Fruit fly (Drosophila melanogaster) S2 (cell line): ENCODE measurements around the gene Sf3b3.

ENCODE experiments used
- CG8478 ChIP-seq: fragments of >200 bp; optimal IDR thresholded peaks from 2 replicates; lab custom pipeline; 2018
- CTCF ChIP-seq, 2 experiments: fragments of >200 bp; optimal IDR thresholded peaks; 2 replicates each; lab custom pipeline; 2018

Gene Sf3b3

DNA sequence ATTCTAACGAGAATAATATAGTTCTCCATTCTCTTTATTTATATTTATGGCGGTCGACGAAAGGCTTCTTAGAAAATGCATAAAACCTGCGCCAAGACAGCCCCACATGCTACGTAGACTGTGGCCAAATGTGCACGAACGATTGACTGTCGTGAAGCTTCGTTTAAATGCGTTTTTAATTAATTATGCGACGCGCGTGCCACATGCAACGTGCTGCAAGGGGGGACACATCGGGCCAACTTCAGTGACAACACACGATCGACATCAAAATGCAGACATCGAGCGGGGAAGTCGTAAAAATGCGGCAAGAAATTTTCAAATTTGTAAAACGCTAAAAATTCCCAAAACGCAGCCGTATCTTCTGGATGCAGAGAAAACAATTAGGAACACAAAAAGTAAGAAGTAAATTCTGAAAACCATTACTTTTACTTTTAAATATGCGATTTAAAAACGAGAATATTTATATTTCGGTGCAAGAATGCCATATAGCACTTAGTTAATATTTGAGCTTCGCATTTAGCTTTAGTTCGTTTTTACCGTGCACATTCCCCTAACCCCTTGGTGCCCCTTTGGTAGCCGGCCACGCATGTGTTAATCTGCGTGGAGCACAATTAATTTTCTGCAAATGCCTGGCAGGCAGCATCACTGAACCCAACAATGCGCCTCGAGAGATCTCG, 33.2 kb downstream of the Sf3b3 start:
- TF ChIP-seq CTCF (optimal IDR thresholded peaks at IDR 0.05; lab: Kevin White, UChicago), result no peak
- TF ChIP-seq CG8478 (lab: Kevin White, UChicago), result no peak

DNA sequence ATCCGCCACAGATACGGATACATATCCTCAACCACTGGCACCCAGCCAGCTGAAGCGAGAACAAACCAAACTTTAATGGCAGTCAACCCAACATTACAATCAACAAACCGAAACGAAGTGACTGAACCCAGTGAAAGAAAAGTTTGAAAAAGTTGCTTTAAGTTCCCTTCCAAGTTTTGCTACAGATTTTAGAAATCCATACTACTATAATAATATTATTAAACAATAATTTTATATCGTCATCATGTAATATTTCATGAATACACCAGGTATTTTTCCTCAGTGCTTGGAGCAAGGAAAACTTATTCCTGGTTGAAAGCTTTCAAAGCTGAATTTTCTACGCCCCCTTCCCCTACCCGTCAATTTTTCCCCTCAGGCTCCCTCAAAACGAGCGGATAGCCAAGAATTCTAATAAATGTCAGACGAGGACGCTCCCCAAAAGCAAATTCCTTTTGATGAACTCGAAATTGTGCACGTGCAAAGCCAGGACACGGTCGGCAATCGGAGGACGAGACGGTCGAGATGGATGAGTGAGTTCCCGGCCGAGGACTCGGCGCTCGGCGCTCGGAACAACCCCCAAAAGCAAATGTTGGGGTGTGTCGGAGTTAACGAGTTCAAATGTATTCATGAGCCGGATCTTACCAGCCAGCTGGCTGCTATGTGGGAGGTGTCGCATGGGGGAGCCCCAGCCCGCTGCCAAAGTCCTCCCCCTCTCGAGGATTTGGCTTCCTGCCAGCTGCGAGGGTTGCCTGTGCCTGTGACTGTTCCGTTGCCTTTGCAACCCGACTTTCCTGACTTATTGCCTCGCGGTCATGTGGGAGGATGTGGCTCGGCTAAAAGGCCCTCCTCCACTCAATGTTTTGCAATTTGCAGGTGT, 36.0 kb downstream of the Sf3b3 start:
- TF ChIP-seq CTCF (optimal IDR thresholded peaks at IDR 0.05; lab: Kevin White, UChicago) (no peak), CG8478 (lab: Kevin White, UChicago) (no peak)

DNA sequence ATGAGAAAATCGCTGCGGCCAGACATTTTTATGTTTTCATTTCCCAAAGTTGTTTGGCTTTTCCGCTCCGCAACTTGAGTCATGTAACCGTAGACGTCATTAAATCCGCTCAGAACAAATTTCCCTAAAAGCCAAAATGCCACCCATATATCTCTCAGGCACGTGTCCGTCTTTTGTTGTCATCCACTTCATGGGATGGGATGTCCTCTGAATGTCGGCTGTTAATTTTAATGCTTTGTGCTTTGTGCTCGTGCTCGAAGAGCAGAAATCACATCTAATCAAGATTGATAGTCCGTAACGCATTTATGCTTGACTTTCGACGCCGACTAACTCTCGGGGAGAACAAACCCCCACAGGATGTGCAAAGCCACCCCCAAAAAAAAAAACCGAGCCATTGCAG, 38.2 kb downstream of the Sf3b3 start:
- TF ChIP-seq CTCF (optimal IDR thresholded peaks at IDR 0.05; lab: Kevin White, UChicago) (no peak), CG8478 (lab: Kevin White, UChicago) (no peak)

DNA sequence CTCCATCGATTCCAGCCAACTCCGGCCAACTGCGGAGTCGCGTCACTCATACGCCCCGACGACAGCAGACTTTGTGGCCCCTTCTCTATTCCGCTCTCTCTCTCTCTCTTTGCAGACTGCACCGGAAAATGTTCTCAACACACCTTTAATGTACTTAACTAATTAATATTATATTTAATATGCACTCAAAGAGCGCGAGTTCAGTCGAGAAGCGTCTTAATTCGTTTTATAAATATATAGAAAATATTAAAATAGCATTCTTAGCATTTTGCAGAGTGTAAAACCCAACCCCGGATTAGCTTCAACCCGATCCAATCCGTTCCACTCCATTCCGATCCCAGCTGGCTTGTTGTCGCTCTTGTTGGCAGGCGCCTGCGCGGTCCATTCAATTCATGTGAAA, 38.7 kb downstream of the Sf3b3 start:
- TF ChIP-seq CG8478 (lab: Kevin White, UChicago) (no peak), CTCF (optimal IDR thresholded peaks at IDR 0.05; lab: Kevin White, UChicago) (no peak)

DNA sequence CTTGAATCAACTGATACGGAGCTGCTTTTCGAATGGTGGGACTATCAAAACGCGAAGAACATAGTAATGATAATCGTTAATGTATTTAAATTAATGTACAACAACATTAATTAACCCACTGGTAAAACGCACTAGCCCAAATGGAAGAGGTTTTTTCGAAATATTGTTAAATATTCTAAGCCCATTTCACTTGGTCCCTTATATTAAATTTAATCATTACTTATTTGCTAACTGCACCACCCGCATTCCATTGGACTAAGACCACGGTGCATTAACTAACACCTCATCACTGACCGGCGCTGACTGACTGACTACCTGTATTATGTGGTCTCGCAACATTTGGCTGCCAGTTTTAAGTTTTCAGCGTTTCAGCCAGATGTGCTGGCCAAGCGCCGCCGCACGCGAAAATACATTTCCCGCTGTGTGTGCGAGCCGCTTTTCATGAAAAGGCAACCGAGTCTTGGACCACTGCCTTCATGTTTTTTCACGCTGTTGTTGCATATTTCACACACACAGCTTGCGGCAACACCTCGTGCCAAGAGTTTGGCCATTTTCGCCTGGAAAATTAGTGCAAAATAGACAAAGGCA, 39.4 kb downstream of the Sf3b3 start:
- no peak for TF ChIP-seq CTCF (optimal IDR thresholded peaks at IDR 0.05; lab: Kevin White, UChicago)
- no peak for TF ChIP-seq CG8478 (lab: Kevin White, UChicago)

DNA sequence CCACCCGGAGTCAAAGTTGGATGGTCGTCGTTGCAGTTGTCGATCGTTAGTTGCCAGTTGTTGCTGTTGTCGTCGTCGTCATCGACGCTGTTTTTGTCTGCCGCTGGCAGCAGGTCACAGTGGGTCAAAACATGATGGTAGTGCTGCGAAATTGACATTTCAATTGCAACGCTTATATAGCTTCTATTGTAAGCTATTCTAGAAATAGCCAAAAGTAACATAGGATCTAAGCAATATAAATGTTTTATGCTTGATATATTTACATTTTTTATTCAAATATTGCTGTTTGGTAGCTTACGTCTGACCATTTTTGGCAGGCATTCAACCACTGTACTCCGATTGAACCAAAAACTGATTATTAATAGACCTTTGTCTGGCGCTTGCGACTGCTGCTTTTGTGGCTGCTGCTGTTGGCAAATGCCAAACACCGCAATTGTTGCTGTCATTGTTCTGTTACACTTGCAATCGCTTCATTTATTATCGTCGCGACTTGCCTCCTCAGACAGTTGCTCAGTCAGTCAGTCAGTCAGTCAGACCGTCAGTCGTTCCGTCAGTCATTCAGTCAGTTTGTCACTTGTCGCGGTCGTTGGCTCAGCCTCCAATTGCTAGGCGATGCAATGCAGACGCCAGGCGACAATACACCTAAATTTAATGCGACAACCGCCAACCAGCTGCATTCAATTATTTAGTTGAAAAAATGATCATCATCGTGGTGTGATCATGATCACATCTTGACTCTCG, 41.8 kb downstream of the Sf3b3 start:
- no peak for TF ChIP-seq CG8478 (lab: Kevin White, UChicago)
- no peak for TF ChIP-seq CTCF (optimal IDR thresholded peaks at IDR 0.05; lab: Kevin White, UChicago)

DNA sequence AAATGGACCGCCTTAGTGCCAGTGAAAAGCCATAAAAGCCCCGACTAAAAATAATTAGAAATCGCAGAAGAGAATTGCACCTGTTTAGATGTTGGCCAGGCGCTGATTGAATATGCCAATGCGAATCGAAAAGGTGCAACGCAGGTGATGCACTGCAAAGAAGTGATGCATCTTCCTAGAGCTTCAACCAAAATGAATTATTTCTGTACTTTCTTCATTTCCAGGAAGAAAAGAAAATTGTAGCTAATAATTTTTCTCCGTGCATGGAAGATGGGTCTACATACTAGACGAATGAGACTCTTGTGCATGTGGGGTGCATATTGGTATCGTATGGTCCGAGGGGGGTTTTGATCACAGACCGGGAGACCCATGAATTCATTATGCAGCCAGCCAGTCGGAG, 44.2 kb downstream of the Sf3b3 start:
- TF ChIP-seq CG8478 (lab: Kevin White, UChicago) (no peak), CTCF (optimal IDR thresholded peaks at IDR 0.05; lab: Kevin White, UChicago) (no peak)

DNA sequence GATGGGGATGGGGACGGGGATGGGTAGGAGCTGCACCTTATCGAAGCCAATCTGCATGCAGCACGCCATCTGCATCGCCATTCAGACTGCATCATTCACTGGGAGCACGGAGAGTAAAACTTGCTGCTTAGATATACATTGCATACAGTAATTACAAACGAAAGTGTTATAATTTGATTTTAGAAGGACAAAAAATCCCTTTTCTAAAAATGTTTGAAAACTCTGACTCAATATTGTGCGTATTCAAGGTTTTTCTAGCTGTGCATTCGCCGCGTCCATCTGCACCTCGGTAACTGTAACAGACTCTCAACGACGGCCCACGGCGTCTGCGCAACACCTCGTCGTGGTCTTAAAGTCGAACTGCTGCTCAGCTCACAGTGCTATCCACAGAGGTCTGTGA, 45.5 kb downstream of the Sf3b3 start:
- no peak for TF ChIP-seq CTCF (optimal IDR thresholded peaks at IDR 0.05; lab: Kevin White, UChicago)
- TF ChIP-seq CG8478 (lab: Kevin White, UChicago), result no peak

DNA sequence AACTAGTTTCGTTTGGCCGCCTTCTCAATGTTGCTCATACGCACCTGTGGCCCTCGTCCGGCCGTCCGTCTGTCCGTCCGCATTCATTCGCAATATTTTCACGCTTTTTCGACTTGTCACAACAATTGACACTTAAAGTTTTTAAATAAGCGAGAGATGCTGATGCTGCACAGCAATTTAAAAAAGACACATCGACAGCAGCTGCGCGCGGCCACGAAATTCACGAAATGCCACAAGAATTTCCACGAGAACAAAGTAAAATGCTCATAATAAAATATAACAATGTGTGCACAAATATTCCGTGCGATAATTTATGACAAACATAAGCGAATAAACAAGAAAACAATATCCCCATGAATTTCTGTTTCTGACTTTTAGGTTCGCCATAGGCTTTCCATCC, 46.4 kb downstream of the Sf3b3 start:
- TF ChIP-seq CTCF (optimal IDR thresholded peaks at IDR 0.05; lab: Kevin White, UChicago), result no peak

DNA sequence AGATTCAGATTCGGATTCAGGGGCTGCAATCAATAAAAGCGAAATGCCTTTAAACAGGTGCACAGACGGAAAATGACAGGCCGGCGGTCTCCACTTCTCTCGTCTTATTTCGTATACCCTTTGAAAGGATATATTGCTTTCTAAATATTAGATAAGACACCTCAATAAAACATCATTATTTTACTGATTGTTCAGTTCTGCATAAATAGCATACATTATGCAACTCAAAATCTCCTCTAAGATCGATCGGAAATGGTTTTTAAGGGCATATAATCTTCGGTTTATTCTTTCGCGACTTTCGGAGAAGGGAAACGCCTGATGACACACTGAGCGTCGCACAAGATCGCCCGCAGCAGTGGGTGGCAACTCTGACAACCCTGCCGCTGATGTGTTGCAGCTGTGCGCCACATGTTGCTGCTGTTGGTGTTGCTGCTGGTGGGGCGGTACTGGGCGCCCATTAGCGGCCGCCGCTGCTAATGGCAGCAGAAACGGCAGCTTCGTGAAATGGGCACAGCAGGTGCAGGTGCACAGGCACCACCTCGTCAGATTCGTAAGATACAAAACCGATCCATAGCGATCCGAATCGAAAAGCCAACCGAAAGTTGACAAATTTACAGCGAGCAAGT, 47.3 kb downstream of the Sf3b3 start:
- TF ChIP-seq CTCF (optimal IDR thresholded peaks at IDR 0.05; lab: Kevin White, UChicago) (no peak), CG8478 (lab: Kevin White, UChicago) (no peak)

DNA sequence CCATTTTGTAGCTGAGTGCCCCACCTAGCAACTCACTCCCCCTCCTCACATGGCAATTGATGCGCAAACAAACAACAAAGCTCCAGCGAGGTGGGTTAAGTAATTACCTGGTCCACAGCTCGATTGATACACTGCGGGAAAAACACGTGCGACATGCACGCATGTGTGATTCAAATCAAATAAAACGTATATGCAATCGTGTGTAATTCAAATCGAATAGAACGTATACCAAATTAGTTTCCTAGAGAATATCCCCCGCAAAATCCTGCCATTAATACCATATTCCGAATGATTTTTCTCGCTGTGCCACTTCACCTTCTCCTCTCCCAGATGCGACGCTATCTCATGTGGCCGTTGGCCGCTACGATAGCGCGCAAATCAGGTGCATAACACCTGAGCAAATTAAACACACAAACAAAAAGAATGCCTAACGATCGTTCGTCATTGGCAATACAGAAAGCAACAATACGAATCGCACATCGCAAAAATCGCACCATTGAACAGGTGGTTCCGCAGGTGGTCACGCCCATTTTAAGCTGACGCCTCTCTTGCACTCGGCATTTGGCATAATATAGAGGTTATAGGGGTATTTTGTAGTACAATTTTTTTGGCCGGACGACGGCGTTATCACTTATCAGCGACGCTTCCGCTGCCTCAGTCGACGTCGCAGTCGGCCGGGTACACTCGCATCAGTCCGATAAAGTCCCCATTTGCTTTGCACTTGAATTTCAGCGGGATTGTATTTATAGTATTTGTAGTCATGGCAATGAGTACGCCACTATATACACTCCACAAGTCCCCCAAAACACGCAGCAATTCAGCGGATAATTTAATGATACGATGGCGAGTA, 48.8 kb downstream of the Sf3b3 start:
- TF ChIP-seq CTCF (optimal IDR thresholded peaks at IDR 0.05; lab: Kevin White, UChicago), result no peak
- no peak for TF ChIP-seq CG8478 (lab: Kevin White, UChicago)

DNA sequence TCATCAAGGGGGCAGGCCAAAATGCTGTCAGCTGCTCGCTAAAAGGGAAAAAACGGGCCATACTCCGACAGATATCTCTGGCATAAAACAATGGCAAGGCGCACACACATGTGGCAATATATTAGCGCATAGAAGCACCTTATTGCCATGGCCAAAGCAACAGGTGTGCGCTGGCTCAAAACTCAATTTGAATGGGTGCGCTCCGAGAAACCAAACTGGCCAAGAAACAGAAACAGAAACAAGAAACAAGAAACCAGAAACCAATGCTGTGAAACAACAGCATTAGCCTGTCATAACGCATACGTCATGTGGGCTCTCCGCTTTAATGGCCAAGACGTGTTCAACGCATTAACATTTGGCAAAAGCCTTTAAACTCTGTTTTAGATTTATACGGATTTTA, 50.2 kb downstream of the Sf3b3 start:
- TF ChIP-seq CG8478 (lab: Kevin White, UChicago) (no peak), CTCF (optimal IDR thresholded peaks at IDR 0.05; lab: Kevin White, UChicago) (no peak)

DNA sequence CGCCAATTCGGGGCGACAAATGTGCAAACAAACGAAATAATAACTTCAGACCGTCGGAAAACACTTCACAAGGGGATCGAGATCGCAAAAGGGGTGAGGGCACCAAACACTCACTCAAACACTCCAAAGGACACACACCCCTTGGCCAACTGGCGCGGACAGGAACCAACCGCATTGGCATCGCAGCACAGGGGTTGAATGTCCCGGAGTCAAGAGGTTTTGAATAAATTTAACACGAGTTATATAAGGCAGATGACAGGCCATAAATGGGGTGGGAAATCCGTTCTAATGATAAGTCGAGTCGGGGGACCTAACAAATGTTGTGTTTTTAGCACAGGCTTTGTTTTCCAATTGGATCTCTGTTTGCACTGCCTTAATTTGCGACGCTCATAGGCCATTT, 50.7 kb downstream of the Sf3b3 start:
- TF ChIP-seq CG8478 (lab: Kevin White, UChicago), result no peak
- TF ChIP-seq CTCF (optimal IDR thresholded peaks at IDR 0.05; lab: Kevin White, UChicago), result no peak
